Fruit fly (Drosophila melanogaster) whole organism, embryonic: ENCODE results near the gene mRpL16.

Source experiments
- BEAF-32 ChIP-seq: fragments of 200-800 bp; sonication (Bioruptor generic); optimal IDR thresholded peaks from 3 replicates; lab custom pipeline; 2017; ENCODE audit warnings: missing biosample characterization, missing genetic modification characterization, mild to moderate bottlenecking, moderate library complexity, missing genetic modification reagents
- Bgb ChIP-seq: fragments of 200-800 bp; sonication (Bioruptor generic); IDR thresholded peaks from 2 replicates; pipeline ENCODE4 v1.3.6; 2022; ENCODE audit warnings: missing biosample characterization, missing genetic modification characterization; ENCODE audit not compliant: partially characterized antibody
- CG1024 ChIP-seq: fragments of 200-800 bp; sonication (Bioruptor generic); IDR thresholded peaks from 2 replicates; pipeline ENCODE4 v1.3.6; 2022; ENCODE audit warnings: missing biosample characterization, missing genetic modification characterization
- CG10431 ChIP-seq: fragments of 200-800 bp; sonication (Bioruptor generic); optimal IDR thresholded peaks from 3 replicates; lab custom pipeline; 2018; ENCODE audit warnings: missing biosample characterization, mild to moderate bottlenecking, missing genetic modification characterization
- CG11093 ChIP-seq: fragments of 200-800 bp; sonication (Bioruptor generic); IDR thresholded peaks from 3 replicates; pipeline ENCODE4 v1.3.6; 2022; ENCODE audit warnings: missing biosample characterization, missing genetic modification characterization
- CG11398 ChIP-seq: fragments of 200-800 bp; sonication (Bioruptor generic); optimal IDR thresholded peaks from 2 replicates; lab custom pipeline; 2016; ENCODE audit warnings: missing biosample characterization, missing genetic modification characterization
- CG11456 ChIP-seq: fragments of 200-800 bp; sonication (Bioruptor generic); IDR thresholded peaks from 3 replicates; pipeline ENCODE4 v1.3.6; 2022; ENCODE audit warnings: missing biosample characterization, missing genetic modification characterization
- CG11695 ChIP-seq: fragments of 200-800 bp; sonication (Bioruptor generic); IDR thresholded peaks from 3 replicates; pipeline ENCODE4 v1.3.6; 2022; ENCODE audit warnings: missing biosample characterization, missing genetic modification characterization
- CG11723 ChIP-seq: fragments of 200-800 bp; sonication (Bioruptor generic); optimal IDR thresholded peaks from 2 replicates; lab custom pipeline; 2017; ENCODE audit warnings: missing biosample characterization, mild to moderate bottlenecking, missing genetic modification characterization
- CG12769 ChIP-seq: fragments of 200-800 bp; sonication (Bioruptor generic); optimal IDR thresholded peaks from 2 replicates; lab custom pipeline; 2019; ENCODE audit warnings: missing biosample characterization, mild to moderate bottlenecking, missing genetic modification characterization, moderate library complexity
- CG13624 ChIP-seq: fragments of 200-800 bp; sonication (Bioruptor generic); optimal IDR thresholded peaks from 2 replicates; lab custom pipeline; 2016; ENCODE audit warnings: missing biosample characterization, missing genetic modification characterization
- CG15696 ChIP-seq: fragments of 200-800 bp; sonication (Bioruptor generic); optimal IDR thresholded peaks from 2 replicates; lab custom pipeline; 2019; ENCODE audit warnings: missing biosample characterization, mild to moderate bottlenecking, missing genetic modification characterization, moderate library complexity
- CG17912 ChIP-seq: fragments of 200-800 bp; sonication (Bioruptor generic); optimal IDR thresholded peaks from 2 replicates; lab custom pipeline; 2018; ENCODE audit warnings: missing biosample characterization, mild to moderate bottlenecking, missing genetic modification characterization
- CG31224 ChIP-seq: fragments of 200-800 bp; sonication (Bioruptor generic); IDR thresholded peaks from 2 replicates; pipeline ENCODE4 v1.3.6; 2022; ENCODE audit warnings: missing biosample characterization, missing genetic modification characterization
- CG32532 ChIP-seq: fragments of 200-800 bp; sonication (Bioruptor generic); IDR thresholded peaks from 2 replicates; pipeline ENCODE4 v1.3.6; 2022; ENCODE audit warnings: missing biosample characterization, missing genetic modification characterization
- CG34224 ChIP-seq: fragments of 200-800 bp; sonication (Bioruptor generic); IDR thresholded peaks from 3 replicates; pipeline ENCODE4 v1.3.6; 2022; ENCODE audit warnings: missing biosample characterization, missing genetic modification characterization; ENCODE audit not compliant: partially characterized antibody
- CG3995 ChIP-seq: fragments of 200-800 bp; sonication (Bioruptor generic); optimal IDR thresholded peaks from 3 replicates; lab custom pipeline; 2016; ENCODE audit warnings: missing biosample characterization, missing genetic modification characterization
- CG4360 ChIP-seq: fragments of 200-800 bp; sonication (Bioruptor generic); IDR thresholded peaks from 2 replicates; pipeline ENCODE4 v1.3.6; 2022; ENCODE audit warnings: missing biosample characterization, missing genetic modification characterization
- CG7357 ChIP-seq: fragments of 200-800 bp; sonication (Bioruptor generic); IDR thresholded peaks from 3 replicates; pipeline ENCODE4 v1.3.6; 2022; ENCODE audit warnings: missing biosample characterization, missing genetic modification characterization
- CG8765 ChIP-seq: fragments of 200-800 bp; sonication (Bioruptor generic); IDR thresholded peaks from 2 replicates; pipeline ENCODE4 v1.3.6; 2022; ENCODE audit warnings: missing biosample characterization, missing genetic modification characterization
- ERR ChIP-seq: fragments of 200-800 bp; sonication (Bioruptor generic); optimal IDR thresholded peaks from 2 replicates; lab custom pipeline; 2016; ENCODE audit warnings: missing biosample characterization, missing genetic modification characterization
- Ets65A ChIP-seq: fragments of 200-800 bp; sonication (Bioruptor generic); peaks from one replicate; lab custom pipeline; 2016; ENCODE audit warnings: missing biosample characterization, missing genetic modification characterization
- Ets97D ChIP-seq: fragments of 200-800 bp; sonication (Bioruptor generic); optimal IDR thresholded peaks from 3 replicates; lab custom pipeline; 2016; ENCODE audit warnings: missing biosample characterization, missing genetic modification characterization
- Gsc ChIP-seq: fragments of 200-800 bp; sonication (Bioruptor generic); IDR thresholded peaks from 2 replicates; pipeline ENCODE4 v1.3.6; 2022; ENCODE audit warnings: missing biosample characterization, missing genetic modification characterization
- H15 ChIP-seq: fragments of 200-800 bp; sonication (Bioruptor generic); IDR thresholded peaks from 3 replicates; pipeline ENCODE4 v1.3.6; 2022; ENCODE audit warnings: missing biosample characterization, missing genetic modification characterization
- Hey ChIP-seq: fragments of 200-800 bp; sonication (Bioruptor generic); optimal IDR thresholded peaks from 3 replicates; lab custom pipeline; 2018; ENCODE audit warnings: missing biosample characterization, mild to moderate bottlenecking, missing genetic modification characterization
- HmgD ChIP-seq: fragments of 200-800 bp; sonication (Bioruptor generic); optimal IDR thresholded peaks from 3 replicates; lab custom pipeline; 2016; ENCODE audit warnings: missing biosample characterization, missing genetic modification characterization
- Lim3 ChIP-seq: fragments of 200-800 bp; sonication (Bioruptor generic); IDR thresholded peaks from 2 replicates; pipeline ENCODE4 v1.3.6; 2022; ENCODE audit warnings: missing biosample characterization, missing genetic modification characterization
- Lpt ChIP-seq: fragments of >200 bp; optimal IDR thresholded peaks from 2 replicates; lab custom pipeline; 2018; ENCODE audit warnings: missing biosample characterization, missing genetic modification characterization
- Med ChIP-seq: fragments of 200-800 bp; sonication (Bioruptor generic); peaks from one replicate; lab custom pipeline; 2016; ENCODE audit warnings: missing biosample characterization, missing genetic modification characterization, mild to moderate bottlenecking, inconsistent platforms, moderate library complexity
- Nf-YB ChIP-seq: fragments of 200-800 bp; sonication (Bioruptor generic); optimal IDR thresholded peaks from 3 replicates; lab custom pipeline; 2019; ENCODE audit warnings: missing biosample characterization, mild to moderate bottlenecking, missing genetic modification characterization, moderate library complexity
- Opbp ChIP-seq: fragments of 200-800 bp; sonication (Bioruptor generic); IDR thresholded peaks from 3 replicates; pipeline ENCODE4 v1.3.6; 2022; ENCODE audit warnings: missing biosample characterization, missing genetic modification characterization; ENCODE audit not compliant: partially characterized antibody
- Scr ChIP-seq: fragments of 200-800 bp; sonication (Bioruptor generic); IDR thresholded peaks from 2 replicates; pipeline ENCODE4 v1.3.6; 2022; ENCODE audit warnings: missing biosample characterization, missing genetic modification characterization; ENCODE audit not compliant: partially characterized antibody
- Ssrp ChIP-seq: fragments of 200-800 bp; sonication (Bioruptor generic); optimal IDR thresholded peaks from 2 replicates; lab custom pipeline; 2018; ENCODE audit warnings: missing biosample characterization, mild to moderate bottlenecking, missing genetic modification characterization, moderate library complexity
- bcd ChIP-seq: fragments of 200-800 bp; sonication (Bioruptor generic); optimal IDR thresholded peaks from 2 replicates; lab custom pipeline; 2017; ENCODE audit warnings: missing biosample characterization, mild to moderate bottlenecking, missing genetic modification characterization
- bsh ChIP-seq, 2 experiments: fragments of 200-800 bp; sonication (Bioruptor generic); optimal IDR thresholded peaks; 2 replicates each; lab custom pipeline; 2017 to 2018; ENCODE audit warnings: mild to moderate bottlenecking in 2 of 2, missing biosample characterization in 2 of 2, missing genetic modification characterization in 2 of 2, moderate library complexity in 1 of 2
- caup ChIP-seq: fragments of 200-800 bp; sonication (Bioruptor generic); optimal IDR thresholded peaks from 3 replicates; lab custom pipeline; 2017; ENCODE audit warnings: missing biosample characterization, mild to moderate bottlenecking, missing genetic modification characterization, moderate library complexity; ENCODE audit not compliant: severe bottlenecking
- dan ChIP-seq: fragments of 200-800 bp; sonication (Bioruptor generic); IDR thresholded peaks from 2 replicates; pipeline ENCODE4 v1.3.6; 2022; ENCODE audit warnings: missing biosample characterization, missing genetic modification characterization
- dimm ChIP-seq: fragments of 200-800 bp; sonication (Bioruptor generic); IDR thresholded peaks from 2 replicates; pipeline ENCODE4 v1.3.6; 2022; ENCODE audit warnings: missing biosample characterization, missing genetic modification characterization
- dpn ChIP-seq, 2 experiments: fragments of 200-800 bp; sonication (Bioruptor generic); optimal IDR thresholded peaks; 3 replicates each; lab custom pipeline; 2016; ENCODE audit warnings: missing biosample characterization in 2 of 2, missing genetic modification characterization in 2 of 2
- dysf ChIP-seq: fragments of 200-800 bp; sonication (Bioruptor generic); IDR thresholded peaks from 3 replicates; pipeline ENCODE4 v1.3.6; 2022; ENCODE audit warnings: missing biosample characterization, missing genetic modification characterization
- fd96Cb ChIP-seq: fragments of 200-800 bp; sonication (Bioruptor generic); optimal IDR thresholded peaks from 2 replicates; lab custom pipeline; 2018; ENCODE audit warnings: missing biosample characterization, mild to moderate bottlenecking, missing genetic modification characterization, moderate library complexity
- gro ChIP-seq: fragments of 200-800 bp; sonication (Bioruptor generic); optimal IDR thresholded peaks from 2 replicates; lab custom pipeline; 2016; ENCODE audit warnings: missing biosample characterization, missing genetic modification characterization
- gsb ChIP-seq: fragments of 200-800 bp; sonication (Bioruptor generic); IDR thresholded peaks from 2 replicates; pipeline ENCODE4 v1.3.6; 2022; ENCODE audit warnings: missing biosample characterization, missing genetic modification characterization
- hbn ChIP-seq: fragments of 200-800 bp; sonication (Bioruptor generic); IDR thresholded peaks from 2 replicates; pipeline ENCODE4 v1.3.6; 2022; ENCODE audit warnings: missing biosample characterization, missing genetic modification characterization; ENCODE audit not compliant: partially characterized antibody
- insv ChIP-seq, 2 experiments: fragments of 200-800 bp; sonication (Bioruptor generic); optimal IDR thresholded peaks; 3 replicates each; lab custom pipeline; 2016 to 2018; ENCODE audit warnings: missing biosample characterization in 2 of 2, missing genetic modification characterization in 2 of 2
- klu ChIP-seq: fragments of 200-800 bp; sonication (Bioruptor generic); IDR thresholded peaks from 2 replicates; pipeline ENCODE4 v1.3.6; 2022; ENCODE audit warnings: missing biosample characterization, missing genetic modification characterization
- mam ChIP-seq: fragments of 200-800 bp; sonication (Bioruptor generic); optimal IDR thresholded peaks from 3 replicates; lab custom pipeline; 2016; ENCODE audit warnings: missing biosample characterization, missing genetic modification characterization
- pho ChIP-seq: fragments of 200-800 bp; sonication (Bioruptor generic); optimal IDR thresholded peaks from 2 replicates; lab custom pipeline; 2016; ENCODE audit warnings: missing biosample characterization, missing genetic modification characterization
- scrt ChIP-seq: fragments of 200-800 bp; sonication (Bioruptor generic); optimal IDR thresholded peaks from 2 replicates; lab custom pipeline; 2018; ENCODE audit warnings: missing biosample characterization, mild to moderate bottlenecking, missing genetic modification characterization, moderate library complexity
- sim ChIP-seq: fragments of 200-800 bp; sonication (Bioruptor generic); IDR thresholded peaks from 2 replicates; pipeline ENCODE4 v1.3.6; 2022; ENCODE audit warnings: missing biosample characterization, missing genetic modification characterization
- trem ChIP-seq: fragments of 200-800 bp; optimal IDR thresholded peaks from 3 replicates; lab custom pipeline; 2019; ENCODE audit warnings: missing biosample characterization, mild to moderate bottlenecking, missing genetic modification characterization, moderate library complexity
- zfh1 ChIP-seq: fragments of 200-800 bp; sonication (Bioruptor generic); IDR thresholded peaks from 3 replicates; pipeline ENCODE4 v1.3.6; 2022; ENCODE audit warnings: missing biosample characterization, missing genetic modification characterization

mRpL16 gene

DNA sequence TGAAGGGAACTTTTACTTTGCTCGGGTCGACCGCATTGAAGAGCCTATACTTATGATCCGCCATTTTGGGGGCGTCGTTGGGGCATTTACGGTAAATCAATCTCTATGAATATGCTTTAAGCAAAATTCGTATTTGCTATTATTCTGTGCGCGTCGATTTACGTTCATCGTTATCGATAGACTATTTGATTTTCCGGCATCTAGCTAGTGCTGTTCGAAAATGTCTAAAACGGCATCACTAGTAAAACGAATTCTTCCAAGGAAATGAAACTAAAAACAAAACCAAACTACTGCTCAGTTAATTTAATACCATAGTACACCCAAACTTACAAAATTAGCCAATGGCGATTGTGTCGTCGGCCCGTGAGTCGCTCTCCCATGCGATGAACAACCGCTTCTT lies 24.4 kb upstream of the mRpL16 start, which contains the start of the genes Gcna and MED18 (continued):
- no peak for TF ChIP-seq insv (GFP tag; optimal IDR thresholded peaks at IDR 0.05; lab: Kevin White, UChicago)
- no peak for TF ChIP-seq CG1024 (GFP tag; lab: Robert Waterston, UW)
- no peak for TF ChIP-seq gsb (GFP tag; lab: Robert Waterston, UW)
- no peak for TF ChIP-seq mam (GFP tag; lab: Kevin White, UChicago)
- no peak for TF ChIP-seq ERR (GFP tag; lab: Kevin White, UChicago)
- no peak for TF ChIP-seq CG11695 (GFP tag; lab: Robert Waterston, UW)
- TF ChIP-seq Lim3: no peak
- no peak for TF ChIP-seq CG7357
- no peak for TF ChIP-seq CG11093
- TF ChIP-seq fd96Cb: no peak
- peak; percentile 29; the same call in 1 of the 2 replicates for TF ChIP-seq hbn
- TF ChIP-seq BEAF-32 (GFP tag; lab: Kevin White, UChicago): peak; percentile 23
- no peak for TF ChIP-seq klu (GFP tag; lab: Robert Waterston, UW)
- TF ChIP-seq Bgb (GFP tag; lab: Robert Waterston, UW): peak; percentile 25; the same call in 1 of the 2 replicates
- TF ChIP-seq Ssrp (tag; lab: Kevin White, UChicago): no peak
- TF ChIP-seq Hey (tag; lab: Kevin White, UChicago): no peak
- TF ChIP-seq dimm (GFP tag; lab: Robert Waterston, UW): no peak
- TF ChIP-seq dysf (GFP tag; lab: Robert Waterston, UW): no peak
- no peak for TF ChIP-seq pho (GFP tag; lab: Kevin White, UChicago)
- TF ChIP-seq dan: no peak
- no peak for TF ChIP-seq Gsc (GFP tag; lab: Robert Waterston, UW)
- no peak for TF ChIP-seq Lpt (GFP tag; lab: Kevin White, UChicago)
- no peak for TF ChIP-seq gro
- TF ChIP-seq CG34224: peak; percentile 56; the same call in 2 of the 3 replicates
- TF ChIP-seq Ets97D (GFP tag; lab: Kevin White, UChicago): no peak
- no peak for TF ChIP-seq CG13624 (GFP tag; lab: Kevin White, UChicago)
- TF ChIP-seq CG32532: no peak
- no peak for TF ChIP-seq CG4360
- TF ChIP-seq sim (GFP tag; lab: Robert Waterston, UW): no peak
- TF ChIP-seq CG11723 (GFP tag; lab: Kevin White, UChicago): no peak
- TF ChIP-seq CG11398 (GFP tag; lab: Kevin White, UChicago): no peak
- no peak for TF ChIP-seq CG31224
- TF ChIP-seq HmgD (GFP tag; lab: Kevin White, UChicago): no peak
- TF ChIP-seq CG3995 (GFP tag; lab: Kevin White, UChicago): no peak
- no peak for TF ChIP-seq scrt (GFP tag; lab: Kevin White, UChicago)
- TF ChIP-seq Nf-YB (GFP tag; lab: Kevin White, UChicago): no peak
- peak; percentile 8 for TF ChIP-seq Med (GFP tag; lab: Kevin White, UChicago)
- TF ChIP-seq CG15696 (tag; lab: Kevin White, UChicago): no peak
- no peak for TF ChIP-seq CG11456 (GFP tag; lab: Robert Waterston, UW)
- TF ChIP-seq, all 482 proteins: peak for 25

dm6 chrX:1868586-1869111 lies 21.4 kb upstream of the mRpL16 start, which contains the start of the genes CG14803 and Pex5:
Gene CG14803, plus strand, starts transcription at chrX:1868870.
Gene Pex5, minus strand, starts transcription at chrX:1869061.
- TF ChIP-seq CG12769 (tag; lab: Kevin White, UChicago) (no peak), zfh1 (GFP tag; lab: Robert Waterston, UW) (no peak), Opbp (peak; percentile 67; the same call in 2 of the 3 replicates), trem (peak; percentile 26), caup (no peak), CG17912 (no peak), H15 (GFP tag; lab: Robert Waterston, UW) (no peak), CG8765 (no peak), Ets65A (GFP tag; lab: Kevin White, UChicago) (peak; percentile 43), bsh (GFP tag; optimal IDR thresholded peaks at IDR 0.05; lab: Kevin White, UChicago) (no peak), Scr (GFP tag; lab: Robert Waterston, UW) (peak; percentile 63), bcd (GFP tag; lab: Kevin White, UChicago) (no peak), CG10431 (GFP tag; lab: Kevin White, UChicago) (no peak), mam (GFP tag; lab: Kevin White, UChicago) (no peak), dpn (GFP tag; optimal IDR thresholded peaks at IDR 0.05; lab: Kevin White, UChicago) (no peak)
